Fruit fly (Drosophila melanogaster) whole organism, embryonic: ENCODE data around the gene Baldspot.

Experiments
- Blimp-1 ChIP-seq: fragments of 200-800 bp; sonication (Bioruptor generic); optimal IDR thresholded peaks from 3 replicates; lab custom pipeline; 2018; ENCODE audit warnings: missing biosample characterization, missing genetic modification characterization, mild to moderate bottlenecking, moderate library complexity, missing genetic modification reagents
- Bteb2 ChIP-seq: fragments of 200-800 bp; sonication (Bioruptor generic); optimal IDR thresholded peaks from 2 replicates; lab custom pipeline; 2016; ENCODE audit warnings: missing biosample characterization, missing genetic modification characterization
- CG10462 ChIP-seq: fragments of 200-800 bp; sonication (Bioruptor generic); optimal IDR thresholded peaks from 2 replicates; lab custom pipeline; 2016; ENCODE audit warnings: missing biosample characterization, missing genetic modification characterization
- CG18262 ChIP-seq: fragments of 200-800 bp; optimal IDR thresholded peaks from 3 replicates; lab custom pipeline; 2019; ENCODE audit warnings: missing biosample characterization, mild to moderate bottlenecking, missing genetic modification characterization, moderate library complexity
- CG33213 ChIP-seq: fragments of 200-800 bp; sonication (Bioruptor generic); optimal IDR thresholded peaks from 3 replicates; lab custom pipeline; 2016; ENCODE audit warnings: missing biosample characterization, missing genetic modification characterization
- CG4424 ChIP-seq: fragments of 200-800 bp; sonication (Bioruptor generic); optimal IDR thresholded peaks from 3 replicates; lab custom pipeline; 2016; ENCODE audit warnings: missing biosample characterization, missing genetic modification characterization
- CG5245 ChIP-seq: fragments of 200-800 bp; sonication (Bioruptor generic); optimal IDR thresholded peaks from 3 replicates; lab custom pipeline; 2016; ENCODE audit warnings: missing biosample characterization, missing genetic modification characterization
- CG9727 ChIP-seq: fragments of 200-800 bp; sonication (Bioruptor generic); optimal IDR thresholded peaks from 3 replicates; lab custom pipeline; 2017; ENCODE audit warnings: missing biosample characterization, mild to moderate bottlenecking, missing genetic modification characterization
- CTCF ChIP-seq: fragments of 200-800 bp; sonication (Bioruptor generic); optimal IDR thresholded peaks from 2 replicates; lab custom pipeline; 2017; ENCODE audit warnings: missing biosample characterization, mild to moderate bottlenecking, missing genetic modification characterization, moderate library complexity
- CkIIα-i1 ChIP-seq: fragments of 200-800 bp; sonication (Bioruptor generic); IDR thresholded peaks from 2 replicates; pipeline ENCODE4 v1.3.6; 2022; ENCODE audit warnings: missing biosample characterization, missing genetic modification characterization
- CoRest ChIP-seq: fragments of 200-800 bp; sonication (Bioruptor generic); optimal IDR thresholded peaks from 3 replicates; lab custom pipeline; 2018; ENCODE audit warnings: missing biosample characterization, mild to moderate bottlenecking, missing genetic modification characterization, moderate library complexity
- Dip3 ChIP-seq: fragments of 200-800 bp; sonication (Bioruptor generic); optimal IDR thresholded peaks from 3 replicates; lab custom pipeline; 2016; ENCODE audit warnings: missing biosample characterization, missing genetic modification characterization
- Gug ChIP-seq: fragments of 200-800 bp; sonication (Bioruptor generic); IDR thresholded peaks from 4 replicates; pipeline ENCODE4 v1.3.6; 2022; ENCODE audit warnings: missing biosample characterization, missing genetic modification characterization
- HLH3B ChIP-seq: fragments of 200-800 bp; sonication (Bioruptor generic); IDR thresholded peaks from 2 replicates; pipeline ENCODE4 v1.3.6; 2022; ENCODE audit warnings: missing biosample characterization, missing genetic modification characterization
- Hmr ChIP-seq: fragments of 200-800 bp; sonication (Bioruptor generic); optimal IDR thresholded peaks from 3 replicates; lab custom pipeline; 2017; ENCODE audit warnings: mild to moderate bottlenecking, missing biosample characterization, missing genetic modification reagents, missing genetic modification characterization
- Hsf ChIP-seq: fragments of 200-800 bp; sonication (Bioruptor generic); optimal IDR thresholded peaks from 3 replicates; lab custom pipeline; 2016; ENCODE audit warnings: missing biosample characterization, missing genetic modification characterization
- MBD-R2 ChIP-seq: fragments of 200-800 bp; sonication (Bioruptor generic); IDR thresholded peaks from 2 replicates; pipeline ENCODE4 v1.3.6; 2022; ENCODE audit warnings: missing biosample characterization, missing genetic modification characterization
- NC2α ChIP-seq: fragments of 200-800 bp; sonication (Bioruptor generic); optimal IDR thresholded peaks from 2 replicates; lab custom pipeline; 2016; ENCODE audit warnings: missing biosample characterization, missing genetic modification characterization
- Oli ChIP-seq: fragments of 200-800 bp; sonication (Bioruptor generic); optimal IDR thresholded peaks from 2 replicates; lab custom pipeline; 2018; ENCODE audit warnings: missing biosample characterization, mild to moderate bottlenecking, missing genetic modification characterization, moderate library complexity
- Pdp1 ChIP-seq, 2 experiments: fragments of 200-800 bp; sonication (Bioruptor generic); optimal IDR thresholded peaks; 3 replicates each; lab custom pipeline; 2016; ENCODE audit warnings: missing biosample characterization in 2 of 2, missing genetic modification characterization in 2 of 2, mild to moderate bottlenecking in 1 of 2, moderate library complexity in 1 of 2
- Sin3A ChIP-seq: fragments of >200 bp; optimal IDR thresholded peaks from 2 replicates; lab custom pipeline; 2018
- Sox102F ChIP-seq: fragments of 200-800 bp; sonication (Bioruptor generic); optimal IDR thresholded peaks from 2 replicates; lab custom pipeline; 2018; ENCODE audit warnings: missing biosample characterization, mild to moderate bottlenecking, missing genetic modification characterization, moderate library complexity
- Sry-δ ChIP-seq: fragments of 200-800 bp; sonication (Bioruptor generic); optimal IDR thresholded peaks from 2 replicates; lab custom pipeline; 2016; ENCODE audit warnings: missing biosample characterization, missing genetic modification characterization
- abd-A ChIP-seq: fragments of 200-800 bp; sonication (Bioruptor generic); optimal IDR thresholded peaks from 3 replicates; lab custom pipeline; 2019; ENCODE audit warnings: missing biosample characterization, mild to moderate bottlenecking, missing genetic modification characterization, moderate library complexity
- ac ChIP-seq: fragments of 200-800 bp; sonication (Bioruptor generic); optimal IDR thresholded peaks from 3 replicates; lab custom pipeline; 2017; ENCODE audit warnings: missing biosample characterization, mild to moderate bottlenecking, missing genetic modification characterization
- ara ChIP-seq: fragments of 200-800 bp; sonication (Bioruptor generic); IDR thresholded peaks from 2 replicates; pipeline ENCODE4 v1.3.6; 2022; ENCODE audit warnings: missing biosample characterization, missing genetic modification characterization
- crol ChIP-seq: fragments of 200-800 bp; sonication (Bioruptor generic); IDR thresholded peaks from 2 replicates; pipeline ENCODE4 v1.3.6; 2022; ENCODE audit warnings: missing biosample characterization, missing genetic modification characterization
- dimm ChIP-seq: fragments of 200-800 bp; sonication (Bioruptor generic); IDR thresholded peaks from 2 replicates; pipeline ENCODE4 v1.3.6; 2022; ENCODE audit warnings: missing biosample characterization, missing genetic modification characterization
- dmrt99B ChIP-seq: fragments of 200-800 bp; sonication (Bioruptor generic); optimal IDR thresholded peaks from 2 replicates; lab custom pipeline; 2018; ENCODE audit warnings: missing biosample characterization, mild to moderate bottlenecking, missing genetic modification characterization, moderate library complexity
- eve ChIP-seq, 2 experiments: fragments of >200 bp; optimal IDR thresholded peaks; 2 replicates each; lab custom pipeline; 2017; ENCODE audit warnings: missing biosample characterization in 2 of 2, missing genetic modification characterization in 2 of 2
- gfzf ChIP-seq: fragments of 200-800 bp; sonication (Bioruptor generic); optimal IDR thresholded peaks from 2 replicates; lab custom pipeline; 2016; ENCODE audit warnings: missing biosample characterization, mild to moderate bottlenecking, missing genetic modification characterization, moderate library complexity
- hkb ChIP-seq, 2 experiments: fragments of 200-800 bp in 1 of 2; fragments of >200 bp in 1 of 2; sonication (Bioruptor generic) in 1 of 2; IDR thresholded peaks in 1 of 2; optimal IDR thresholded peaks in 1 of 2; 2 replicates each; pipeline versions ENCODE4 v1.3.6 to Lab custom; 2017 to 2022; ENCODE audit warnings: missing biosample characterization in 1 of 2, missing genetic modification characterization in 1 of 2
- hth ChIP-seq: fragments of >200 bp; optimal IDR thresholded peaks from 2 replicates; lab custom pipeline; 2017; ENCODE audit warnings: inconsistent platforms
- kni ChIP-seq: fragments of 200-800 bp; sonication (Bioruptor generic); optimal IDR thresholded peaks from 3 replicates; lab custom pipeline; 2017; ENCODE audit warnings: mild to moderate bottlenecking, missing biosample characterization, missing genetic modification reagents, missing genetic modification characterization
- lab ChIP-seq: fragments of 200-800 bp; sonication (Bioruptor generic); optimal IDR thresholded peaks from 3 replicates; lab custom pipeline; 2017; ENCODE audit warnings: missing biosample characterization, missing genetic modification characterization, mild to moderate bottlenecking, moderate library complexity, missing genetic modification reagents
- mam ChIP-seq: fragments of 200-800 bp; sonication (Bioruptor generic); optimal IDR thresholded peaks from 3 replicates; lab custom pipeline; 2016; ENCODE audit warnings: missing biosample characterization, missing genetic modification characterization
- oc ChIP-seq: fragments of 200-800 bp; sonication (Bioruptor generic); optimal IDR thresholded peaks from 2 replicates; lab custom pipeline; 2018; ENCODE audit warnings: missing biosample characterization, mild to moderate bottlenecking, missing genetic modification characterization, moderate library complexity
- pros ChIP-seq: fragments of 200-800 bp; sonication (Bioruptor generic); optimal IDR thresholded peaks from 3 replicates; lab custom pipeline; 2019; ENCODE audit warnings: missing biosample characterization, mild to moderate bottlenecking, missing genetic modification characterization, moderate library complexity
- pzg ChIP-seq: fragments of 200-800 bp; sonication (Bioruptor generic); optimal IDR thresholded peaks from 3 replicates; lab custom pipeline; 2018; ENCODE audit warnings: missing biosample characterization, mild to moderate bottlenecking, missing genetic modification characterization, moderate library complexity
- run ChIP-seq: fragments of 200-800 bp; sonication (Bioruptor generic); optimal IDR thresholded peaks from 3 replicates; lab custom pipeline; 2018; ENCODE audit warnings: missing biosample characterization, mild to moderate bottlenecking, missing genetic modification characterization
- sens ChIP-seq: fragments of 200-800 bp; sonication (Bioruptor generic); peaks from one replicate; lab custom pipeline; 2016; ENCODE audit warnings: missing biosample characterization, missing genetic modification characterization
- vvl ChIP-seq: fragments of 200-800 bp; sonication (Bioruptor generic); IDR thresholded peaks from 2 replicates; pipeline ENCODE4 v1.3.6; 2022; ENCODE audit warnings: missing biosample characterization, missing genetic modification characterization
- z ChIP-seq: fragments of 200-800 bp; sonication (Bioruptor generic); IDR thresholded peaks from 3 replicates; pipeline ENCODE4 v1.3.6; 2022; ENCODE audit warnings: missing biosample characterization, missing genetic modification characterization
- zen ChIP-seq: fragments of 200-800 bp; sonication (Bioruptor generic); optimal IDR thresholded peaks from 3 replicates; lab custom pipeline; 2018; ENCODE audit warnings: missing biosample characterization, mild to moderate bottlenecking, missing genetic modification characterization, moderate library complexity

Gene Baldspot

DNA sequence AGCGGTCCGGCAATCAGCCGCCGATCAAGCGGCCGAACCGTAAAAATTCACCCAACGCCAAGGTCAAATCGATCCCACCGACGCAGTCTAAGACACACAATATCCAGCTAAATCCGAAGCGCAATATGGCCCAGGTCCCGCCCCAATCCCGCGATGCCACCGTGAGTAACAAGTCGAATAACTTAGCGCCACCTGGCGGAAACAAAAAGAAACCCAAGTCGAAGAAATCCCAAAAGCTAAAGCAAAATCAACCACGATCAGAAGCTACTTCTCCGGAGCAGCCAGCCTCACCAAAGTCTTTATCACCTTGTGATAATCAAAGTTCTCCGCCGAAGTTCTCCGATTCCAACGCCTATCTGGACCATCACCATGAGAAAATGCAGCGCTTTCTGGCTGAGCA, 44.2 kb upstream of the Baldspot start:
- TF ChIP-seq CG5245 (GFP tag; lab: Kevin White, UChicago) (no peak), Oli (tag; lab: Kevin White, UChicago) (no peak), CkIIα-i1 (GFP tag; lab: Robert Waterston, UW) (no peak), run (tag; lab: Kevin White, UChicago) (no peak), CTCF (GFP tag; lab: Kevin White, UChicago) (peak; percentile 84), dmrt99B (tag; lab: Kevin White, UChicago) (no peak)

dm6 chr3L:16704673-16705072, 43.3 kb upstream of the Baldspot start, which contains the start of gene CG9692:
Gene CG9692 (plus strand): TSS chr3L:16704973.
- TF ChIP-seq zen (tag; lab: Kevin White, UChicago) (no peak), sens (GFP tag; lab: Kevin White, UChicago) (peak; percentile 11), CG18262 (tag; lab: Kevin White, UChicago) (peak; percentile 7), Sox102F (GFP tag; lab: Kevin White, UChicago) (peak; percentile 24)

DNA sequence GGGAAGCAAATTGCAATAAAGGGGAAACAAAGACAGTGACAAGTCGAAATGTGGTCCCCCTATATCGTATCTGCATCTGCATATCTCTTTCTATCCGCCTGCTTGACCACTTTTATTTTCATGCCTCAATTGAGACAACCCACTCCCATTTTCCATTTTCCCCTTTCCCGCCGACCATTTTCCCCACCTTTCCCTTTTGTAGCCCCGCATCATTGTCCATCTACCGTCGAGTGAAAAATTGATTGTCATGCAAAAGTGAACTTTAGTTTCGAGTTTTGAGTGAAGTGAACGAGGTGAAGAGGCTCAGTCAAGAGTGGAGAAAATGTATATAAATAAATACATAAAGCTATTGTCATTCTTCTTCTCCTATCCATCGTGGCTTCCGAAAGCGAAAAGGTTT, 42.8 kb upstream of the Baldspot start:
- TF ChIP-seq Sry-δ (GFP tag; lab: Kevin White, UChicago) (no peak), CG10462 (no peak), oc (tag; lab: Kevin White, UChicago) (peak; percentile 9), dimm (GFP tag; lab: Robert Waterston, UW) (no peak), CoRest (tag; lab: Kevin White, UChicago) (no peak), mam (GFP tag; lab: Kevin White, UChicago) (no peak), vvl (peak; percentile 70; the same call in 1 of the 2 replicates), gfzf (GFP tag; lab: Kevin White, UChicago) (no peak), pros (GFP tag; lab: Kevin White, UChicago) (peak; percentile 17), Sin3A (lab: Kevin White, UChicago) (no peak), hkb (optimal IDR thresholded peaks at IDR 0.05; lab: Kevin White, UChicago) (no peak), hkb (GFP tag; IDR thresholded peaks at IDR 0.05; lab: Robert Waterston, UW) (no peak), Hsf (no peak), MBD-R2 (GFP tag; lab: Robert Waterston, UW) (no peak), kni (peak; percentile 51), Gug (GFP tag; lab: Robert Waterston, UW) (no peak), Hmr (GFP tag; lab: Kevin White, UChicago) (no peak), Dip3 (GFP tag; lab: Kevin White, UChicago) (no peak), CG9727 (GFP tag; lab: Kevin White, UChicago) (no peak), Pdp1 (GFP tag; optimal IDR thresholded peaks at IDR 0.05; lab: Kevin White, UChicago) (no peak), CG33213 (GFP tag; lab: Kevin White, UChicago) (no peak), ara (GFP tag; lab: Robert Waterston, UW) (no peak), Blimp-1 (GFP tag; lab: Kevin White, UChicago) (peak; percentile 99), z (GFP tag; lab: Robert Waterston, UW) (peak; percentile 92), hth (lab: Kevin White, UChicago) (no peak), NC2α (GFP tag; lab: Kevin White, UChicago) (no peak), eve (GFP tag; optimal IDR thresholded peaks at IDR 0.05; lab: Kevin White, UChicago) (peak in 1 of 2 experiments; percentile 21), ac (no peak), lab (GFP tag; lab: Kevin White, UChicago) (no peak), pzg (GFP tag; lab: Kevin White, UChicago) (no peak), crol (GFP tag; lab: Robert Waterston, UW) (peak; percentile 89), CG4424 (GFP tag; lab: Kevin White, UChicago) (no peak), HLH3B (GFP tag; lab: Robert Waterston, UW) (no peak), Bteb2 (no peak), abd-A (tag; lab: Kevin White, UChicago) (peak; percentile 55)
- TF ChIP-seq, all 482 proteins: peak for 9
